Worm (Caenorhabditis elegans): ENCODE data around the gene cyp-33C2.

ce11 chrV:2201240-2201639, 18.0 kb downstream of the cyp-33C2 start, which contains the start of gene cyp-32B1:
- TF ChIP-seq tab-1 (GFP tag; IDR thresholded peaks at IDR 0.05) (no peak), flt-1 (GFP tag; IDR thresholded peaks at IDR 0.05) (no peak), ztf-23 (GFP tag; IDR thresholded peaks at IDR 0.05) (no peak)

Measured in whole organism, midembryonic.